Fruit fly (Drosophila melanogaster): Measurements from ENCODE around the gene CG14195.

dm6 chrX:19191050-19191449 is 20.8 kb downstream of the CG14195 start:
- no peak for TF ChIP-seq pdm3 (GFP tag; optimal IDR thresholded peaks at IDR 0.05)
- no peak for TF ChIP-seq acj6 (GFP tag; optimal IDR thresholded peaks at IDR 0.05)
- no peak for TF ChIP-seq Sox102F (GFP tag; optimal IDR thresholded peaks at IDR 0.05)

All from whole organism, prepupa.